Fruit fly (Drosophila melanogaster) whole organism, prepupa: ENCODE results near the gene tll.
A peak's percentile ranks its signal among the peaks of the same experiment; 100 is the strongest.

Experiments
- Blimp-1 ChIP-seq: fragments of 200-800 bp; sonication (Bioruptor generic); optimal IDR thresholded peaks from 3 replicates; lab custom pipeline; 2017; ENCODE audit warnings: missing biosample characterization, missing genetic modification characterization, mild to moderate bottlenecking, moderate library complexity, missing genetic modification reagents
- CG10631 ChIP-seq: fragments of 200-800 bp; sonication (Bioruptor generic); optimal IDR thresholded peaks from 2 replicates; lab custom pipeline; 2016; ENCODE audit warnings: missing biosample characterization, missing genetic modification characterization
- CG10669 ChIP-seq: fragments of 200-800 bp; sonication (Bioruptor generic); optimal IDR thresholded peaks from 3 replicates; lab custom pipeline; 2018; ENCODE audit warnings: missing biosample characterization, mild to moderate bottlenecking, missing genetic modification characterization, moderate library complexity
- CG11294 ChIP-seq: fragments of 200-800 bp; sonication (Bioruptor generic); IDR thresholded peaks from 2 replicates; pipeline ENCODE4 v1.3.6; 2022; ENCODE audit warnings: missing biosample characterization, missing genetic modification characterization
- CG11902 ChIP-seq: fragments of 200-800 bp; sonication (Bioruptor generic); optimal IDR thresholded peaks from 3 replicates; lab custom pipeline; 2016; ENCODE audit warnings: missing biosample characterization, missing genetic modification characterization
- CG15336 ChIP-seq: fragments of 200-800 bp; sonication (Bioruptor generic); IDR thresholded peaks from 2 replicates; pipeline ENCODE4 v1.3.6; 2022; ENCODE audit warnings: missing biosample characterization, missing genetic modification characterization
- CG1621 ChIP-seq: fragments of 200-800 bp; sonication (Bioruptor generic); optimal IDR thresholded peaks from 3 replicates; lab custom pipeline; 2018; ENCODE audit warnings: missing biosample characterization, mild to moderate bottlenecking, missing genetic modification characterization
- CG16779 ChIP-seq: fragments of 200-800 bp; sonication (Bioruptor generic); optimal IDR thresholded peaks from 3 replicates; lab custom pipeline; 2017; ENCODE audit warnings: missing biosample characterization, mild to moderate bottlenecking, missing genetic modification characterization
- CG32006 ChIP-seq: fragments of 200-800 bp; sonication (Bioruptor generic); optimal IDR thresholded peaks from 3 replicates; lab custom pipeline; 2017; ENCODE audit warnings: missing biosample characterization, mild to moderate bottlenecking, missing genetic modification characterization
- CG34406 ChIP-seq: fragments of 200-800 bp; sonication (Bioruptor generic); optimal IDR thresholded peaks from 3 replicates; lab custom pipeline; 2016; ENCODE audit warnings: missing biosample characterization, missing genetic modification characterization
- CG3919 ChIP-seq: fragments of 200-800 bp; sonication (Bioruptor generic); optimal IDR thresholded peaks from 3 replicates; lab custom pipeline; 2016; ENCODE audit warnings: missing biosample characterization, missing genetic modification characterization
- CG4318 ChIP-seq: fragments of 200-800 bp; sonication (Bioruptor generic); optimal IDR thresholded peaks from 3 replicates; lab custom pipeline; 2017; ENCODE audit warnings: missing biosample characterization, mild to moderate bottlenecking, missing genetic modification characterization
- CG6163 ChIP-seq: fragments of 200-800 bp; sonication (Bioruptor generic); IDR thresholded peaks from 3 replicates; pipeline ENCODE4 v1.3.6; 2022; ENCODE audit warnings: missing biosample characterization, missing genetic modification characterization
- CG6276 ChIP-seq: fragments of 200-800 bp; sonication (Bioruptor generic); optimal IDR thresholded peaks from 2 replicates; lab custom pipeline; 2017; ENCODE audit warnings: missing biosample characterization, mild to moderate bottlenecking, missing genetic modification characterization
- CG6792 ChIP-seq: fragments of 200-800 bp; sonication (Bioruptor generic); optimal IDR thresholded peaks from 3 replicates; lab custom pipeline; 2016; ENCODE audit warnings: missing biosample characterization, missing genetic modification characterization
- CG6808 ChIP-seq: fragments of 200-800 bp; sonication (Bioruptor generic); optimal IDR thresholded peaks from 3 replicates; lab custom pipeline; 2017; ENCODE audit warnings: missing biosample characterization, missing genetic modification characterization, mild to moderate bottlenecking, moderate library complexity, missing genetic modification reagents
- CG7368 ChIP-seq: fragments of 200-800 bp; sonication (Bioruptor generic); optimal IDR thresholded peaks from 3 replicates; lab custom pipeline; 2016; ENCODE audit warnings: missing biosample characterization, missing genetic modification characterization
- CG8119 ChIP-seq: fragments of 200-800 bp; sonication (Bioruptor generic); IDR thresholded peaks from 3 replicates; pipeline ENCODE4 v1.3.6; 2022; ENCODE audit warnings: missing biosample characterization, missing genetic modification characterization
- CG8319 ChIP-seq: fragments of 200-800 bp; sonication (Bioruptor generic); optimal IDR thresholded peaks from 3 replicates; lab custom pipeline; 2016; ENCODE audit warnings: missing biosample characterization, missing genetic modification characterization
- CG9139 ChIP-seq: fragments of 200-800 bp; sonication (Bioruptor generic); optimal IDR thresholded peaks from 3 replicates; lab custom pipeline; 2017; ENCODE audit warnings: missing biosample characterization, mild to moderate bottlenecking, missing genetic modification characterization
- Eip75B ChIP-seq: fragments of 200-800 bp; sonication (Bioruptor generic); optimal IDR thresholded peaks from 3 replicates; lab custom pipeline; 2016; ENCODE audit warnings: missing biosample characterization, missing genetic modification characterization
- Eip78C ChIP-seq: fragments of 200-800 bp; sonication (Bioruptor generic); peaks from one replicate; lab custom pipeline; 2016; ENCODE audit warnings: missing biosample characterization, missing genetic modification characterization
- Eip93F ChIP-seq: fragments of 200-800 bp; sonication (Bioruptor generic); optimal IDR thresholded peaks from 2 replicates; lab custom pipeline; 2016; ENCODE audit warnings: missing biosample characterization, mild to moderate bottlenecking, missing genetic modification characterization
- Gug ChIP-seq: fragments of 200-800 bp; sonication (Bioruptor generic); IDR thresholded peaks from 2 replicates; pipeline ENCODE4 v1.3.6; 2022; ENCODE audit warnings: missing biosample characterization, missing genetic modification characterization
- Hr38 ChIP-seq: sonication (Bioruptor generic); optimal IDR thresholded peaks from 2 replicates; lab custom pipeline; 2016; ENCODE audit warnings: missing biosample characterization, missing genetic modification characterization
- Hr39 ChIP-seq: fragments of 200-800 bp; sonication (Bioruptor generic); optimal IDR thresholded peaks from 2 replicates; lab custom pipeline; 2016; ENCODE audit warnings: missing biosample characterization, missing genetic modification characterization
- Hr4 ChIP-seq: fragments of 200-800 bp; sonication (Bioruptor generic); optimal IDR thresholded peaks from 3 replicates; lab custom pipeline; 2016; ENCODE audit warnings: missing biosample characterization, missing genetic modification characterization
- Met ChIP-seq: fragments of 200-800 bp; sonication (Bioruptor generic); optimal IDR thresholded peaks from 3 replicates; lab custom pipeline; 2016; ENCODE audit warnings: missing biosample characterization, missing genetic modification characterization
- OdsH ChIP-seq: fragments of 200-800 bp; sonication (Bioruptor generic); optimal IDR thresholded peaks from 3 replicates; lab custom pipeline; 2016; ENCODE audit warnings: missing biosample characterization, missing genetic modification characterization
- Smox ChIP-seq: fragments of 200-800 bp; sonication (Bioruptor generic); optimal IDR thresholded peaks from 3 replicates; lab custom pipeline; 2016; ENCODE audit warnings: missing biosample characterization, missing genetic modification characterization
- Sox15 ChIP-seq: fragments of 200-800 bp; sonication (Bioruptor generic); optimal IDR thresholded peaks from 3 replicates; lab custom pipeline; 2016; ENCODE audit warnings: missing biosample characterization, missing genetic modification characterization
- achi ChIP-seq: fragments of 200-800 bp; sonication (Bioruptor generic); optimal IDR thresholded peaks from 3 replicates; lab custom pipeline; 2016; ENCODE audit warnings: missing biosample characterization, missing genetic modification characterization
- acj6 ChIP-seq: fragments of 200-800 bp; sonication (Bioruptor generic); optimal IDR thresholded peaks from 3 replicates; lab custom pipeline; 2016; ENCODE audit warnings: missing biosample characterization, missing genetic modification characterization
- cyc ChIP-seq: fragments of 200-800 bp; sonication (Bioruptor generic); optimal IDR thresholded peaks from 3 replicates; lab custom pipeline; 2016; ENCODE audit warnings: missing biosample characterization, missing genetic modification characterization
- dsx ChIP-seq: fragments of 200-800 bp; optimal IDR thresholded peaks from 3 replicates; lab custom pipeline; 2019; ENCODE audit warnings: missing biosample characterization, mild to moderate bottlenecking, missing genetic modification characterization, moderate library complexity; ENCODE audit not compliant: poor library complexity, severe bottlenecking
- eg ChIP-seq: fragments of 200-800 bp; sonication (Bioruptor generic); IDR thresholded peaks from 3 replicates; pipeline ENCODE4 v1.3.6; 2022; ENCODE audit warnings: missing biosample characterization, missing genetic modification characterization
- esn ChIP-seq: fragments of 200-800 bp; sonication (Bioruptor generic); optimal IDR thresholded peaks from 2 replicates; lab custom pipeline; 2016; ENCODE audit warnings: missing biosample characterization, mild to moderate bottlenecking, missing genetic modification characterization, moderate library complexity
- fd85E ChIP-seq: fragments of 200-800 bp; sonication (Bioruptor generic); optimal IDR thresholded peaks from 3 replicates; lab custom pipeline; 2016; ENCODE audit warnings: missing biosample characterization, missing genetic modification characterization
- lz ChIP-seq: fragments of 200-800 bp; sonication (Bioruptor generic); optimal IDR thresholded peaks from 3 replicates; lab custom pipeline; 2016; ENCODE audit warnings: missing biosample characterization, missing genetic modification characterization
- net ChIP-seq: fragments of 200-800 bp; sonication (Bioruptor generic); optimal IDR thresholded peaks from 3 replicates; lab custom pipeline; 2016; ENCODE audit warnings: missing biosample characterization, missing genetic modification characterization
- pdm3 ChIP-seq: fragments of 200-800 bp; sonication (Bioruptor generic); optimal IDR thresholded peaks from 3 replicates; lab custom pipeline; 2016; ENCODE audit warnings: missing biosample characterization, missing genetic modification characterization
- salr ChIP-seq, 2 experiments: fragments of 200-800 bp; sonication (Bioruptor generic); optimal IDR thresholded peaks; 3 replicates each; lab custom pipeline; 2016 to 2018; ENCODE audit warnings: missing biosample characterization in 2 of 2, missing genetic modification characterization in 2 of 2, mild to moderate bottlenecking in 1 of 2
- spab ChIP-seq: fragments of 200-800 bp; sonication (Bioruptor generic); optimal IDR thresholded peaks from 2 replicates; lab custom pipeline; 2017; ENCODE audit warnings: missing biosample characterization, mild to moderate bottlenecking, missing genetic modification characterization, missing genetic modification reagents
- svp ChIP-seq: fragments of 200-800 bp; sonication (Bioruptor generic); peaks from one replicate; lab custom pipeline; 2016; ENCODE audit warnings: missing biosample characterization, missing genetic modification characterization
- vri ChIP-seq: fragments of 200-800 bp; sonication (Bioruptor generic); optimal IDR thresholded peaks from 3 replicates; lab custom pipeline; 2016; ENCODE audit warnings: missing biosample characterization, mild to moderate bottlenecking, missing genetic modification characterization

tll gene

DNA sequence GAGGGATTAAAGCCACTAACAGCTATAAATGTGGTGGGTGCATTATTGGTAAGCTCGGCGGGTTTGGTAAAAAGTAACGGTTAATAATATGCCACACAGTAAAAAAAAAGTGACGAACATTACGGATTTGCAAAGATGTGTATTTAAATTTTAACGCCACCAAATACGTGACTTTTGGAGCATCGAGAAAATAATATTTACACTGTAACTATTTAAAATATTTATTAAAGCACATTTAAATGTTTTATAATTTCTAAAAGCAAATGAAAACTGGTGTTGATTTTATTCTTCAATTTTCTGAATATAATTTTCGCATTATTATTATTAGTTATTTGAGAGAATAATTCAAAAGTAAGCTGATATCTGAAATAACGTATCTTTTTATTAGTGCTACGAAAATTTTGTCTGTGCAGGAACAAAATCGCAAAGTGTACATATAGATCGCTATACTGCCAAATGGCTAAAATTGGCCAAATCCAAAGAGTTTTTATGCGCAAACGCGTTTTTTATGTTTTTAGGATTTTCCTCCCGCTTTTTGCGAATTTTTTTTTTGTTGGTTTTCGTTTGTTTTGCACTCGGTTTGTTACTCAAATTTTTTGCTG lies 23.6 kb upstream of the tll start:
- TF ChIP-seq esn (GFP tag; lab: Kevin White, UChicago) (peak; percentile 38), Blimp-1 (GFP tag; lab: Kevin White, UChicago) (no peak), CG6276 (GFP tag; lab: Kevin White, UChicago) (peak; percentile 15), CG6163 (GFP tag; lab: Robert Waterston, UW) (no peak), CG8119 (GFP tag; lab: Robert Waterston, UW) (peak; percentile 47; the same call in 2 of the 3 replicates), Gug (GFP tag; lab: Robert Waterston, UW) (0 out of 2 replicates have a peak, but pooled peaks have one; percentile 28), eg (GFP tag; lab: Robert Waterston, UW) (0 out of 3 replicates have a peak, but pooled peaks have one; percentile 45), Met (GFP tag; lab: Kevin White, UChicago) (peak; percentile 11), Hr4 (GFP tag; lab: Kevin White, UChicago) (peak; percentile 55), achi (GFP tag; lab: Kevin White, UChicago) (no peak), CG4318 (GFP tag; lab: Kevin White, UChicago) (peak; percentile 43), CG10631 (GFP tag; lab: Kevin White, UChicago) (no peak), Smox (GFP tag; lab: Kevin White, UChicago) (peak; percentile 30), CG11294 (GFP tag; lab: Robert Waterston, UW) (no peak), pdm3 (GFP tag; lab: Kevin White, UChicago) (peak; percentile 34), fd85E (GFP tag; lab: Kevin White, UChicago) (no peak), CG1621 (tag; lab: Kevin White, UChicago) (no peak), CG8319 (no peak), salr (GFP tag; optimal IDR thresholded peaks at IDR 0.05; lab: Kevin White, UChicago) (peak in 1 of 2 experiments; percentile 47), Hr38 (GFP tag; lab: Kevin White, UChicago) (no peak), acj6 (GFP tag; lab: Kevin White, UChicago) (peak; percentile 7), CG15336 (GFP tag; lab: Robert Waterston, UW) (peak; percentile 52), net (GFP tag; lab: Kevin White, UChicago) (peak; percentile 34), OdsH (GFP tag; lab: Kevin White, UChicago) (peak; percentile 35), CG16779 (tag; lab: Kevin White, UChicago) (no peak), CG34406 (GFP tag; lab: Kevin White, UChicago) (peak; percentile 11), CG3919 (GFP tag; lab: Kevin White, UChicago) (no peak), CG32006 (peak; percentile 78), Eip78C (peak; percentile 78)

DNA sequence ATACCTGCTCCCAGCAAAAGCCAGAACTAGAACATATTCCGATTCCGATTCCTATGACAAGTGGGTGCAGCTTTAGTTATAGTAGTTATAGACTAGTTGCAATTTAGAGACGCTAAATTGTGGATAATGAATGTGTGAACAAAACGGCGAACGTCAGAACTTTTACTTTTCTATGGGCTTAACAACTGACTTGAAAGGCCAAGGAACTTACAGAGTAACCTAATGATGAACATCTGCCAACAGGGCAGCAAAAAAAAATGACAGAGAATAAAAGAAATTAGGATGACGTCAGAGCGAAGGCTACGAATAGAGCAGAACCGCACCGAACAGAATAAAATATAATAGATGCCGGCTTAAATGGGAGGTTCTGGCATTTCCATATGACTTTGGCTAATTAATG lies 20.0 kb upstream of the tll start:
- no peak for TF ChIP-seq Sox15
- TF ChIP-seq CG6276 (GFP tag; lab: Kevin White, UChicago) = no peak
- TF ChIP-seq CG34406 (GFP tag; lab: Kevin White, UChicago) = no peak
- no peak for TF ChIP-seq CG7368 (GFP tag; lab: Kevin White, UChicago)
- TF ChIP-seq OdsH (GFP tag; lab: Kevin White, UChicago) = no peak

DNA sequence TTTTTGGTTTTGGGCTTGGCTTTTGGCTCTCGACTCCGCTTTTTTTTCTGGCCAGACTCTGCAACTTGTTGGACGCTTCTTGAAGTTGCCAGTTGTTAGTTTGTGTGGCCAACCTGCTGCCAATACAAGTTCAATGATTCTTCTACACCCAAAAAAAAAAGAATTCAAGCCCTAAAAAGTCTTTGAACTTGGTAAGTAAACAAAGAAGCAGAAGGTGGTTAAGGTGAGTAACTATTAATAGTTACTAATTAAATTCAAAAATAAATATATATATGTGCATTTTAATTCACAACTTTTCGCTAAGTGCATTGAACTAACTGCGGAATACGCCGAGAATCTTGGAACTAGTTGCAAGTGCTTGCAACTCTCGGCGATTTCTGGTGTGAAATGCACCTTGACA lies 19.0 kb upstream of the tll start:
- TF ChIP-seq CG6808 = no peak
- no peak for TF ChIP-seq CG4318 (GFP tag; lab: Kevin White, UChicago)
- TF ChIP-seq CG8319 = no peak
- TF ChIP-seq salr (GFP tag; optimal IDR thresholded peaks at IDR 0.05; lab: Kevin White, UChicago) = peak in 1 of 2 experiments; percentile 53
- TF ChIP-seq CG6792 (GFP tag; lab: Kevin White, UChicago) = no peak
- TF ChIP-seq cyc (GFP tag; lab: Kevin White, UChicago) = no peak
- no peak for TF ChIP-seq lz
- TF ChIP-seq Eip75B = no peak
- no peak for TF ChIP-seq dsx (GFP tag; lab: Kevin White, UChicago)
- peak; percentile 42 for TF ChIP-seq net (GFP tag; lab: Kevin White, UChicago)
- TF ChIP-seq Eip93F = no peak
- TF ChIP-seq CG11294 (GFP tag; lab: Robert Waterston, UW) = peak; percentile 36; the same call in 1 of the 2 replicates
- TF ChIP-seq svp (GFP tag; lab: Kevin White, UChicago) = peak; percentile 34
- peak; percentile 68 for TF ChIP-seq Eip78C
- TF ChIP-seq CG6163 (GFP tag; lab: Robert Waterston, UW) = peak; percentile 74
- no peak for TF ChIP-seq CG7368 (GFP tag; lab: Kevin White, UChicago)
- TF ChIP-seq CG11902 (GFP tag; lab: Kevin White, UChicago) = no peak
- no peak for TF ChIP-seq CG34406 (GFP tag; lab: Kevin White, UChicago)
- peak; percentile 58; the same call in 2 of the 3 replicates for TF ChIP-seq CG8119 (GFP tag; lab: Robert Waterston, UW)
- TF ChIP-seq CG9139 = no peak
- TF ChIP-seq Hr39 (GFP tag; lab: Kevin White, UChicago) = no peak
- peak; percentile 33 for TF ChIP-seq vri
- no peak for TF ChIP-seq fd85E (GFP tag; lab: Kevin White, UChicago)
- TF ChIP-seq CG10669 (GFP tag; lab: Kevin White, UChicago) = no peak
- peak; percentile 11 for TF ChIP-seq spab
- TF ChIP-seq CG1621 (tag; lab: Kevin White, UChicago) = no peak
- peak; percentile 69 for TF ChIP-seq CG10631 (GFP tag; lab: Kevin White, UChicago)
- TF ChIP-seq esn (GFP tag; lab: Kevin White, UChicago) = peak; percentile 36
- TF ChIP-seq CG6276 (GFP tag; lab: Kevin White, UChicago) = peak; percentile 55
